Fruit fly (Drosophila melanogaster) Kc167 (cell line): Measurements from ENCODE around the gene CG11668.

Experiments
- Myc ChIP-seq: fragments of >200 bp; optimal IDR thresholded peaks from 2 replicates; lab custom pipeline; 2017; ENCODE audit warnings: missing external identifiers
- Sin3A ChIP-seq: fragments of >200 bp; optimal IDR thresholded peaks from 2 replicates; lab custom pipeline; 2018; ENCODE audit warnings: missing external identifiers
- h ChIP-seq: fragments of >200 bp; optimal IDR thresholded peaks from 3 replicates; lab custom pipeline; 2018; ENCODE audit warnings: missing external identifiers
- psq ChIP-seq: fragments of >200 bp; optimal IDR thresholded peaks from 2 replicates; lab custom pipeline; 2017; ENCODE audit warnings: missing external identifiers
- ttk ChIP-seq: sonication (Bioruptor generic); optimal IDR thresholded peaks from 2 replicates; lab custom pipeline; 2017; ENCODE audit warnings: missing external identifiers

dm6 chr3R:13033670-13034069 is 4.5 kb upstream of the CG11668 start:
- no peak for TF ChIP-seq h (lab: Kevin White, UChicago)
- TF ChIP-seq Sin3A (lab: Kevin White, UChicago), result no peak
- TF ChIP-seq psq (lab: Kevin White, UChicago), result no peak
- TF ChIP-seq Myc (lab: Kevin White, UChicago), result no peak
- TF ChIP-seq ttk (lab: Kevin White, UChicago), result no peak
